Fruit fly (Drosophila melanogaster): Measurements from ENCODE around the gene CTCF.

CTCF gene

DNA sequence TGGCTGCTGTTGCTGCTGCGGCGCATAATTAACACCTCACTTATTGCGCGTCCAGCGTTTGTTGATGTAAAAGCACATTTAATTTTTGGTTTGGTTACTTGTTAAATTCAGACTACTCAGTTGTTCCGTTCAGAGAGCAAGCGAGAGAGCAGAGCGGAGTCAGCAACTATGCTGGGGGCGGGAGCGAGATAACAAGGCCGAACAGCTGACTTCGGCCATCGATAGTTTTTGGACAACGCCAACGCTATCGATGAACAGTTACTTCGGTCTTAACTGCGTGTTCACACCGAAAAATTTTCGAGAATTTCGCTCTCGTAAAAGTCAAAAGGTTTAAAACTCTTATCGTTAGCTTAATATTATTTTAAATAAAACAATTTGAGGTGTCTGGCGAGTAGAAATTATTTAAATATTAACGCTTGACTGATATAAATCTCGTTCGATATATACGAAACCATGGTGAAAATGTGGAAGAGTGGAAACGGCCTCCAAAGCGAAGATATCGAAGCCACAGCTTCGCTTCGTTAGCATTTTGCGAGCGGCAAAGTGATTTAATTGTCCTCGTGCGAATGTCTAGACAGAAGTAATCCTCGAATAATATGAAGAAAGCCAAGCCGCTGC lies 25.0 kb upstream of the CTCF start, which contains the start of the genes SMSr and smid (continued):
- TF ChIP-seq Kr (GFP tag; optimal IDR thresholded peaks at IDR 0.05) = no peak
- peak; percentile 20 for TF ChIP-seq CG15011 (GFP tag; optimal IDR thresholded peaks at IDR 0.05)
- TF ChIP-seq wek (GFP tag; optimal IDR thresholded peaks at IDR 0.05) = peak; percentile 22
- TF ChIP-seq CG8290 (GFP tag; optimal IDR thresholded peaks at IDR 0.05) = peak; percentile 45
- TF ChIP-seq CG8290 (tag; optimal IDR thresholded peaks at IDR 0.05) = peak in 1 of 2 experiments; percentile 4
- peak; percentile 95 for TF ChIP-seq sens (GFP tag)
- peak; percentile 47; the same call in 1 of the 2 replicates for TF ChIP-seq CG3847 (GFP tag; IDR thresholded peaks at IDR 0.05)
- peak; percentile 56; the same call in 1 of the 2 replicates for TF ChIP-seq CG4404 (GFP tag; IDR thresholded peaks at IDR 0.05)
- peak; percentile 80 for TF ChIP-seq CG1832 (GFP tag; optimal IDR thresholded peaks at IDR 0.05)
- peak; percentile 85; the same call in 3 of the 4 replicates for TF ChIP-seq chinmo (GFP tag; IDR thresholded peaks at IDR 0.05; ENCODE audit: partially characterized antibody)
- TF ChIP-seq br (optimal IDR thresholded peaks at IDR 0.05) = no peak
- TF ChIP-seq nmo (GFP tag; optimal IDR thresholded peaks at IDR 0.05) = peak; percentile 85
- TF ChIP-seq Sox102F (GFP tag; optimal IDR thresholded peaks at IDR 0.05) = no peak
- TF ChIP-seq pros (GFP tag; optimal IDR thresholded peaks at IDR 0.05) = no peak
- no peak; the same call in 1 of the 2 replicates for TF ChIP-seq CG9215 (GFP tag; IDR thresholded peaks at IDR 0.05)
- TF ChIP-seq h (optimal IDR thresholded peaks at IDR 0.05) = no peak
- TF ChIP-seq MESR4 (GFP tag; optimal IDR thresholded peaks at IDR 0.05) = peak; percentile 56
- TF ChIP-seq hb (GFP tag; IDR thresholded peaks at IDR 0.05; ENCODE audit: partially characterized antibody) = peak; percentile 84
- peak; percentile 6 for TF ChIP-seq CG18476 (GFP tag; optimal IDR thresholded peaks at IDR 0.05)
- peak; percentile 55; the same call in 1 of the 2 replicates for TF ChIP-seq CG32772 (GFP tag; IDR thresholded peaks at IDR 0.05)
- TF ChIP-seq CG6813 (GFP tag; optimal IDR thresholded peaks at IDR 0.05) = no peak
- peak; percentile 80 for TF ChIP-seq CG12391 (tag; optimal IDR thresholded peaks at IDR 0.05)
- TF ChIP-seq nau (GFP tag; optimal IDR thresholded peaks at IDR 0.05) = no peak
- TF ChIP-seq sob (GFP tag; IDR thresholded peaks at IDR 0.05) = peak; percentile 52
- TF ChIP-seq ara (GFP tag; IDR thresholded peaks at IDR 0.05) = 0 out of 2 replicates have a peak, but pooled peaks have one; percentile 44
- 0 out of 2 replicates have a peak, but pooled peaks have one; percentile 6 for TF ChIP-seq CG17328 (GFP tag; IDR thresholded peaks at IDR 0.05)
- TF ChIP-seq CG10462 (GFP tag; optimal IDR thresholded peaks at IDR 0.05) = no peak
- TF ChIP-seq cato (GFP tag; optimal IDR thresholded peaks at IDR 0.05; ENCODE audit: borderline replicate concordance) = no peak
- TF ChIP-seq Optix (GFP tag; IDR thresholded peaks at IDR 0.05) = no peak
- peak; percentile 75 for TF ChIP-seq CG6791 (GFP tag; IDR thresholded peaks at IDR 0.05; ENCODE audit: partially characterized antibody)
- TF ChIP-seq Fer2 (tag; optimal IDR thresholded peaks at IDR 0.05) = no peak
- 0 out of 2 replicates have a peak, but pooled peaks have one; percentile 32 for TF ChIP-seq ranshi (GFP tag; IDR thresholded peaks at IDR 0.05)
- no peak for TF ChIP-seq oc (tag; optimal IDR thresholded peaks at IDR 0.05)
- TF ChIP-seq peb (GFP tag; IDR thresholded peaks at IDR 0.05) = no peak
- no peak for TF ChIP-seq jigr1 (GFP tag; IDR thresholded peaks at IDR 0.05)
- no peak for TF ChIP-seq CG16779 (GFP tag; IDR thresholded peaks at IDR 0.05)
- peak; percentile 51 for TF ChIP-seq lab (GFP tag; optimal IDR thresholded peaks at IDR 0.05)
- peak; percentile 68 for TF ChIP-seq sd (tag; optimal IDR thresholded peaks at IDR 0.05)
- no peak for TF ChIP-seq ro (GFP tag; IDR thresholded peaks at IDR 0.05)
- peak; percentile 42 for TF ChIP-seq twi (tag; optimal IDR thresholded peaks at IDR 0.05)
- no peak for TF ChIP-seq CG31388 (GFP tag; optimal IDR thresholded peaks at IDR 0.05)
- peak; percentile 53 for TF ChIP-seq fu2 (GFP tag; optimal IDR thresholded peaks at IDR 0.05)
- TF ChIP-seq Oli (tag; optimal IDR thresholded peaks at IDR 0.05) = peak; percentile 46
- no peak for TF ChIP-seq CG4282 (GFP tag; optimal IDR thresholded peaks at IDR 0.05)
- TF ChIP-seq slbo (GFP tag; IDR thresholded peaks at IDR 0.05) = peak; percentile 76
- TF ChIP-seq CG6654 (GFP tag; optimal IDR thresholded peaks at IDR 0.05) = no peak
- no peak for TF ChIP-seq gt (GFP tag; IDR thresholded peaks at IDR 0.05)
- TF ChIP-seq jing (GFP tag; optimal IDR thresholded peaks at IDR 0.05) = no peak
- peak; percentile 88 for TF ChIP-seq HLH4C (GFP tag; IDR thresholded peaks at IDR 0.05; ENCODE audit: partially characterized antibody)
- TF ChIP-seq CG10274 (GFP tag; optimal IDR thresholded peaks at IDR 0.05) = no peak
